Worm (Caenorhabditis elegans) whole organism, young adult: ENCODE results near the gene F46G10.2.

Source experiments
- B0261.1 ChIP-seq: sonication (generic microtip); optimal IDR thresholded peaks from 2 replicates; lab custom pipeline; 2016; ENCODE audit warnings: mild to moderate bottlenecking, missing genetic modification characterization, moderate library complexity, missing compliant biosample characterization
- F33H1.4 ChIP-seq: fragments of 200-800 bp; sonication (Bioruptor generic); IDR thresholded peaks from 2 replicates; pipeline ENCODE4 v1.3.6; 2022; ENCODE audit warnings: missing genetic modification reagents, missing genetic modification characterization, missing compliant biosample characterization
- F39B2.1 ChIP-seq: fragments of 200-800 bp; sonication (Bioruptor generic); IDR thresholded peaks from 2 replicates; pipeline ENCODE4 v1.3.6; 2022; ENCODE audit warnings: missing genetic modification reagents, missing genetic modification characterization, missing compliant biosample characterization
- F49E8.2 ChIP-seq: sonication (generic microtip); optimal IDR thresholded peaks from 3 replicates; lab custom pipeline; 2017; ENCODE audit warnings: missing genetic modification characterization, mild to moderate bottlenecking, missing compliant biosample characterization, antibody characterized with exemption, moderate library complexity; ENCODE audit not compliant: insufficient read depth
- F52B5.7 ChIP-seq: sonication (generic microtip); optimal IDR thresholded peaks from 2 replicates; lab custom pipeline; 2016; ENCODE audit warnings: mild to moderate bottlenecking, missing genetic modification characterization, missing compliant biosample characterization
- Y53F4B.3 ChIP-seq: fragments of 200-800 bp; sonication (Bioruptor generic); IDR thresholded peaks from 2 replicates; pipeline ENCODE4 v1.3.6; 2022; ENCODE audit warnings: missing genetic modification reagents, missing genetic modification characterization, missing compliant biosample characterization
- Y53G8AR.9 ChIP-seq: fragments of 200-800 bp; sonication (Bioruptor generic); conservative IDR thresholded peaks from 2 replicates; pipeline ENCODE4 v1.3.6; 2022; ENCODE audit warnings: missing genetic modification reagents, missing genetic modification characterization, missing compliant biosample characterization
- Y56A3A.18 ChIP-seq: fragments of 200-800 bp; sonication (Bioruptor generic); IDR thresholded peaks from 2 replicates; pipeline ENCODE4 v1.3.6; 2022; ENCODE audit warnings: missing genetic modification reagents, missing genetic modification characterization, missing compliant biosample characterization
- Y79H2A.3 ChIP-seq: fragments of 200-800 bp; sonication (Bioruptor generic); conservative IDR thresholded peaks from 2 replicates; pipeline ENCODE4 v1.3.6; 2022; ENCODE audit warnings: missing genetic modification reagents, missing genetic modification characterization, missing compliant biosample characterization
- ama-1 ChIP-seq, 3 experiments: fragments of 150-350 bp in 1 of 3; sonication (generic microtip) in 2 of 3; optimal IDR thresholded peaks; 2 replicates each; lab custom pipeline; 2014 to 2018; ENCODE audit warnings: missing biosample characterization in 2 of 3, missing genetic modification characterization in 2 of 3, missing genetic modification reagents in 2 of 3
- attf-6 ChIP-seq: fragments of 200-800 bp; sonication (Bioruptor generic); IDR thresholded peaks from 2 replicates; pipeline ENCODE4 v1.3.6; 2022; ENCODE audit warnings: missing genetic modification reagents, missing genetic modification characterization, missing compliant biosample characterization
- bed-2 ChIP-seq: fragments of 200-800 bp; sonication (Bioruptor generic); IDR thresholded peaks from 2 replicates; pipeline ENCODE4 v1.3.6; 2022; ENCODE audit warnings: missing genetic modification reagents, missing genetic modification characterization, missing compliant biosample characterization
- cebp-2 ChIP-seq: fragments of 200-800 bp; sonication (Bioruptor generic); IDR thresholded peaks from 2 replicates; pipeline ENCODE4 v1.3.6; 2022; ENCODE audit warnings: missing genetic modification characterization, missing compliant biosample characterization
- dox-1 ChIP-seq: fragments of 200-800 bp; sonication (Bioruptor generic); IDR thresholded peaks from 2 replicates; pipeline ENCODE4 v1.3.6; 2022; ENCODE audit warnings: missing genetic modification reagents, missing genetic modification characterization, missing compliant biosample characterization
- dpff-1 ChIP-seq: sonication (generic microtip); optimal IDR thresholded peaks from 2 replicates; lab custom pipeline; 2017; ENCODE audit warnings: mild to moderate bottlenecking, missing genetic modification characterization, missing compliant biosample characterization
- efl-1 ChIP-seq: fragments of 150-350 bp; optimal IDR thresholded peaks from 2 replicates; lab custom pipeline; 2014; ENCODE audit warnings: missing biosample characterization, missing genetic modification reagents, missing genetic modification characterization
- egl-18 ChIP-seq: fragments of 200-800 bp; sonication (Bioruptor generic); IDR thresholded peaks from 2 replicates; pipeline ENCODE4 v1.3.6; 2022; ENCODE audit warnings: missing genetic modification reagents, missing genetic modification characterization, missing compliant biosample characterization
- egrh-3 ChIP-seq: fragments of 200-800 bp; sonication (Bioruptor generic); IDR thresholded peaks from 2 replicates; pipeline ENCODE4 v1.3.6; 2022; ENCODE audit warnings: missing genetic modification reagents, missing genetic modification characterization, missing compliant biosample characterization
- ekl-4 ChIP-seq: fragments of 200-800 bp; sonication (Bioruptor generic); IDR thresholded peaks from 2 replicates; pipeline ENCODE4 v1.3.6; 2022; ENCODE audit warnings: missing genetic modification reagents, missing genetic modification characterization, missing compliant biosample characterization
- fkh-3 ChIP-seq: sonication (generic microtip); optimal IDR thresholded peaks from 2 replicates; lab custom pipeline; 2016; ENCODE audit warnings: mild to moderate bottlenecking, missing genetic modification characterization, missing compliant biosample characterization
- him-1 ChIP-seq: sonication (generic microtip); optimal IDR thresholded peaks from 2 replicates; lab custom pipeline; 2016; ENCODE audit warnings: missing genotype, missing genetic modification reagents, missing genetic modification characterization, missing compliant biosample characterization
- hsf-1 ChIP-seq: fragments of 200-800 bp; sonication (Bioruptor generic); IDR thresholded peaks from 2 replicates; pipeline ENCODE4 v1.3.6; 2022; ENCODE audit warnings: missing genetic modification reagents, missing genetic modification characterization, missing compliant biosample characterization
- let-607 ChIP-seq, 2 experiments: fragments of 200-800 bp in 1 of 2; sonication (Bioruptor generic) in 1 of 2; sonication (generic microtip) in 1 of 2; optimal IDR thresholded peaks; 2 replicates each; lab custom pipeline; 2016 to 2018; ENCODE audit warnings: mild to moderate bottlenecking in 2 of 2, missing compliant biosample characterization in 2 of 2, missing genetic modification characterization in 2 of 2, moderate library complexity in 2 of 2, missing genotype in 1 of 2
- lin-26 ChIP-seq: fragments of 200-800 bp; sonication (Bioruptor generic); IDR thresholded peaks from 2 replicates; pipeline ENCODE4 v1.3.6; 2022; ENCODE audit warnings: missing genetic modification reagents, missing genetic modification characterization, missing compliant biosample characterization
- lin-35 ChIP-seq, 3 experiments: fragments of 150-350 bp in 2 of 3; sonication (generic microtip) in 1 of 3; optimal IDR thresholded peaks; 2 replicates each; lab custom pipeline; 2014 to 2018; ENCODE audit warnings: missing biosample characterization in 3 of 3, missing genetic modification characterization in 3 of 3, missing genetic modification reagents in 3 of 3
- lin-54 ChIP-seq: fragments of 200-800 bp; sonication (Bioruptor generic); optimal IDR thresholded peaks from 2 replicates; lab custom pipeline; 2018; ENCODE audit warnings: mild to moderate bottlenecking, missing genetic modification characterization, missing compliant biosample characterization
- lsy-27 ChIP-seq: sonication (generic microtip); optimal IDR thresholded peaks from 2 replicates; lab custom pipeline; 2017; ENCODE audit warnings: missing genetic modification characterization, mild to moderate bottlenecking, missing compliant biosample characterization, antibody characterized with exemption, missing genotype, borderline replicate concordance; ENCODE audit not compliant: insufficient read depth
- mcd-1 ChIP-seq: fragments of 200-800 bp; sonication (Bioruptor generic); IDR thresholded peaks from 2 replicates; pipeline ENCODE4 v1.3.6; 2022; ENCODE audit warnings: missing genetic modification reagents, missing genetic modification characterization, missing compliant biosample characterization
- mes-4 ChIP-seq: sonication (generic microtip); optimal IDR thresholded peaks from 2 replicates; lab custom pipeline; 2016; ENCODE audit warnings: missing genotype, missing genetic modification characterization, missing compliant biosample characterization
- nfya-1 ChIP-seq: sonication (generic microtip); optimal IDR thresholded peaks from 2 replicates; lab custom pipeline; 2017; ENCODE audit warnings: antibody characterized with exemption, missing compliant biosample characterization, missing genetic modification characterization, borderline replicate concordance; ENCODE audit not compliant: insufficient read depth
- nfyb-1 ChIP-seq: fragments of 200-800 bp; sonication (Bioruptor generic); IDR thresholded peaks from 2 replicates; pipeline ENCODE4 v1.3.6; 2022; ENCODE audit warnings: missing genetic modification reagents, missing genetic modification characterization, missing compliant biosample characterization
- repo-1 ChIP-seq: sonication (generic microtip); optimal IDR thresholded peaks from 2 replicates; lab custom pipeline; 2017; ENCODE audit warnings: mild to moderate bottlenecking, missing genetic modification characterization, missing compliant biosample characterization
- snpc-3.4 ChIP-seq: sonication (generic microtip); optimal IDR thresholded peaks from 2 replicates; lab custom pipeline; 2017; ENCODE audit warnings: missing genetic modification characterization, mild to moderate bottlenecking, missing compliant biosample characterization, antibody characterized with exemption, moderate library complexity, missing genotype, missing genetic modification reagents
- snpc-4 ChIP-seq, 5 experiments: fragments of 150-350 bp in 1 of 5; sonication (generic microtip) in 4 of 5; optimal IDR thresholded peaks; 2 replicates each; lab custom pipeline; 2014 to 2018; ENCODE audit warnings: missing genetic modification characterization in 5 of 5, missing biosample characterization in 3 of 5, antibody characterized with exemption in 2 of 5, mild to moderate bottlenecking in 2 of 5, missing compliant biosample characterization in 2 of 5, missing genotype in 2 of 5, moderate library complexity in 2 of 5, missing genetic modification reagents in 1 of 5
- somi-1 ChIP-seq: fragments of 200-800 bp; sonication (Bioruptor generic); optimal IDR thresholded peaks from 2 replicates; lab custom pipeline; 2018; ENCODE audit warnings: mild to moderate bottlenecking, missing genetic modification characterization, missing compliant biosample characterization
- sptf-2 ChIP-seq: fragments of 200-800 bp; sonication (Bioruptor generic); optimal IDR thresholded peaks from 2 replicates; lab custom pipeline; 2018; ENCODE audit warnings: mild to moderate bottlenecking, missing genetic modification characterization, missing compliant biosample characterization
- tbp1 ChIP-seq: fragments of 200-800 bp; sonication (Bioruptor generic); optimal IDR thresholded peaks from 2 replicates; lab custom pipeline; 2018; ENCODE audit warnings: mild to moderate bottlenecking, missing genetic modification characterization, missing compliant biosample characterization
- zim-3 ChIP-seq: sonication (generic microtip); optimal IDR thresholded peaks from 2 replicates; lab custom pipeline; 2017; ENCODE audit warnings: mild to moderate bottlenecking, missing genetic modification characterization, moderate library complexity, missing compliant biosample characterization
- ztf-25 ChIP-seq: fragments of 200-800 bp; sonication (Bioruptor generic); IDR thresholded peaks from 2 replicates; pipeline ENCODE4 v1.3.6; 2022; ENCODE audit warnings: missing genetic modification reagents, missing genetic modification characterization, missing compliant biosample characterization

The F46G10.2 gene

ce11 chrX:13349230-13350122 is 26.7 kb downstream of the F46G10.2 start (continued):
- TF ChIP-seq lin-26 (peak; percentile 52; the same call in 1 of the 2 replicates), mcd-1 (GFP tag; lab: Robert Waterston, UW) (no peak), ztf-25 (no peak), attf-6 (no peak), dox-1 (GFP tag; lab: Robert Waterston, UW) (no peak; the same call in 1 of the 2 replicates), zim-3 (tag; lab: Kevin White, UChicago) (peak; percentile 83), snpc-3.4 (tag; lab: Kevin White, UChicago) (no peak), egrh-3 (GFP tag; lab: Robert Waterston, UW) (no peak), cebp-2 (GFP tag; lab: Robert Waterston, UW) (0 out of 2 replicates have a peak, but pooled peaks have one; percentile 4), Y56A3A.18 (peak; percentile 44)

DNA sequence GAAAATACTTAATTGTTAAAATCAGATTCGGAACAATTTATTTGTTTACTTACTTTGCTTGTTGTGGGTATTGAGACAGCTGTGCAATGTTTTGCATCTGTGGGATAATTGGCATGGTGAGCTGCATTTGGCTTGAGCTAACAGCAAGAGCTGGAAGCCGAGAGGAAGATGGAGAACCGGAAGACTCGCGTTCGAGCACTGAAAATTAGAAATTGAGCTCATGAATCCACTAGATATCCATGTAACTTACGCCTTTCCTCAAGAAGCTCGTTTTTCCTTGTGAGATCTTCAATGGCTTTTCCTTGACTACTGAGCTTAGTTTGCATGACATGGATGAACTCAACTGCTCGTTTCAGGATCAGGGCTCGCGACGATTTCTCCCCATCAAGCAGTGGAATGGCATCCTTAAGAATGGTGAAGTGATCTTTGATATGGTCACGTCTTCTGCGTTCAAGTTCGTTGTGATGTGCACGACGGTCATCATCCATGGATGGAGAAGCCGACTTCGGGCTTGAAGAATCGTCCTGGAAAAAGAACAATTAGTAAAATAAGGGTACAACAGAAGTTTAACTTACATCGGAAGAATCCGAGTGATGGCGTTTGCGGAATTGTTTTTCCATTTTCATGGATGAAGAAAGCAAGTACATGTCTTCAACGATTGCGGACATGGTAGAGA is 27.5 kb downstream of the F46G10.2 start:
- peak in 1 of 3 experiments; percentile 57 for TF ChIP-seq lin-35 (GFP tag; optimal IDR thresholded peaks at IDR 0.05; lab: Kevin White, UChicago)
- no peak for TF ChIP-seq F49E8.2
- no peak for TF ChIP-seq lin-54 (GFP tag; lab: Kevin White, UChicago)
- TF ChIP-seq let-607 (tag; optimal IDR thresholded peaks at IDR 0.05; lab: Kevin White, UChicago) = no peak
- no peak for TF ChIP-seq bed-2 (GFP tag; lab: Robert Waterston, UW)
- TF ChIP-seq Y56A3A.18 = peak; percentile 71; the same call in 1 of the 2 replicates
- TF ChIP-seq efl-1 = no peak
- TF ChIP-seq F33H1.4 (GFP tag; lab: Robert Waterston, UW) = no peak
- TF ChIP-seq him-1 (tag; lab: Kevin White, UChicago) = no peak
- TF ChIP-seq sptf-2 (GFP tag; lab: Kevin White, UChicago) = no peak
- no peak for TF ChIP-seq mes-4
- TF ChIP-seq somi-1 (GFP tag; lab: Kevin White, UChicago) = no peak
- TF ChIP-seq ama-1 (optimal IDR thresholded peaks at IDR 0.05; lab: Kevin White, UChicago) = peak; percentile 84
- no peak for TF ChIP-seq ama-1 (GFP tag; optimal IDR thresholded peaks at IDR 0.05; lab: Kevin White, UChicago)
- no peak for TF ChIP-seq F52B5.7 (tag; lab: Kevin White, UChicago)
- peak; percentile 73 for TF ChIP-seq repo-1
- TF ChIP-seq F39B2.1 (GFP tag; lab: Robert Waterston, UW) = no peak
- no peak for TF ChIP-seq B0261.1 (tag; lab: Kevin White, UChicago)
- no peak for TF ChIP-seq lsy-27
- no peak for TF ChIP-seq snpc-4 (GFP tag; optimal IDR thresholded peaks at IDR 0.05; lab: Kevin White, UChicago)
- no peak for TF ChIP-seq snpc-4 (tag; optimal IDR thresholded peaks at IDR 0.05; lab: Kevin White, UChicago)
- no peak for TF ChIP-seq ekl-4 (GFP tag; lab: Robert Waterston, UW)
- TF ChIP-seq egl-18 (GFP tag; lab: Robert Waterston, UW) = no peak
- TF ChIP-seq nfyb-1 (GFP tag; lab: Robert Waterston, UW) = no peak
- no peak for TF ChIP-seq hsf-1 (GFP tag; lab: Robert Waterston, UW)
- no peak for TF ChIP-seq Y79H2A.3
- no peak for TF ChIP-seq tbp1
- TF ChIP-seq fkh-3 (tag; lab: Kevin White, UChicago) = peak; percentile 16
- TF ChIP-seq Y53F4B.3 (GFP tag; lab: Robert Waterston, UW) = no peak
- TF ChIP-seq nfya-1 (tag; lab: Kevin White, UChicago) = no peak
- no peak for TF ChIP-seq dpff-1
- TF ChIP-seq Y53G8AR.9 (GFP tag; lab: Robert Waterston, UW) = peak; percentile 22
- TF ChIP-seq, all 124 proteins: peak for 6
